Worm (Caenorhabditis elegans): Measurements from ENCODE around the gene sams-3.

DNA sequence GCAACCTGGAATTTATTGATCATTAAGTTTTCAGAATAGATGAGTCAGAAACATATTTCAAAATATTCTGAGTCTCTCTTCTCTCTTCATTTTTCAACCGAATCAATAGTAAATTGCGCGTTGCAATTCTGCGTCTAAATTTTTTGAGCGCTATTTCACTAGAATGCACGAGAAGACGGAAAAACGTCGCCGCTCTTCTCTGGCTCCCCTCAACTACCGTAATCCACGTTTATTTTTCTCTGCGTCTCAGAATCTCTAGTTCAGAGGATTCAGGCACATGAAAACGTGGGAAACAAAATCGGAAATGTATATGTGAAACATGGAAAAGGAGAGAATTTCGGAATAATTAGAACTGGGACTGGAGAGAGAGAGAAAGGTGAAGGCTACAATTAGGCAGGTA is 43.0 kb upstream of the sams-3 start:
- TF ChIP-seq elt-2 (tag; optimal IDR thresholded peaks at IDR 0.05) (no peak), unc-62 (GFP tag; optimal IDR thresholded peaks at IDR 0.05) (no peak), efl-3 (GFP tag; optimal IDR thresholded peaks at IDR 0.05) (no peak), nhr-28 (tag; optimal IDR thresholded peaks at IDR 0.05) (no peak), zag-1 (tag; optimal IDR thresholded peaks at IDR 0.05) (no peak), mab-9 (GFP tag; IDR thresholded peaks at IDR 0.05) (no peak), lin-13 (GFP tag; optimal IDR thresholded peaks at IDR 0.05) (no peak), nhr-76 (tag; optimal IDR thresholded peaks at IDR 0.05) (no peak), fkh-8 (tag; optimal IDR thresholded peaks at IDR 0.05) (peak; percentile 89), lin-39 (tag; optimal IDR thresholded peaks at IDR 0.05) (no peak)

Data from whole organism, L1 larva.